Worm (Caenorhabditis elegans) whole organism, late embryonic: ENCODE results near the gene C35A5.6.

Experiments
- ceh-48 ChIP-seq: sonication (generic microtip); optimal IDR thresholded peaks from 2 replicates; lab custom pipeline; 2016; ENCODE audit warnings: missing genetic modification characterization, inconsistent platforms, missing compliant biosample characterization
- hlh-15 ChIP-seq: sonication (generic microtip); optimal IDR thresholded peaks from 2 replicates; lab custom pipeline; 2016; ENCODE audit warnings: missing genetic modification characterization, missing compliant biosample characterization
- nhr-11 ChIP-seq: fragments of 150-350 bp; optimal IDR thresholded peaks from 2 replicates; lab custom pipeline; 2014; ENCODE audit warnings: missing biosample characterization, missing genetic modification characterization
- pat-9 ChIP-seq: fragments of 200-800 bp; sonication (Bioruptor generic); optimal IDR thresholded peaks from 2 replicates; lab custom pipeline; 2018; ENCODE audit warnings: mild to moderate bottlenecking, missing genetic modification characterization, moderate library complexity, missing compliant biosample characterization
- pros-1 ChIP-seq: fragments of 150-350 bp; optimal IDR thresholded peaks from 2 replicates; lab custom pipeline; 2014; ENCODE audit warnings: missing biosample characterization, missing genetic modification reagents, missing genetic modification characterization

ce11 chrV:10489998-10490397 lies 18.9 kb upstream of the C35A5.6 start, which contains the start of gene ncx-5:
- TF ChIP-seq ceh-48 (no peak), pat-9 (tag; lab: Kevin White, UChicago) (no peak), nhr-11 (tag; lab: Kevin White, UChicago) (no peak), hlh-15 (tag; lab: Kevin White, UChicago) (no peak), pros-1 (tag; lab: Kevin White, UChicago) (no peak)
